Worm (Caenorhabditis elegans) whole organism, midembryonic: Measurements from ENCODE around the gene F41E7.2.

Source experiments
- T22C8.4 ChIP-seq: fragments of 200-800 bp; sonication (Bioruptor generic); IDR thresholded peaks from 2 replicates; pipeline ENCODE4 v1.3.6; 2022; ENCODE audit warnings: missing genetic modification characterization, missing compliant biosample characterization
- cog-1 ChIP-seq: sonication (generic microtip); optimal IDR thresholded peaks from 2 replicates; lab custom pipeline; 2016; ENCODE audit warnings: missing genetic modification characterization, missing compliant biosample characterization
- flt-1 ChIP-seq: fragments of 200-800 bp; sonication (Bioruptor generic); IDR thresholded peaks from 2 replicates; pipeline ENCODE4 v1.3.6; 2022; ENCODE audit warnings: missing genetic modification characterization, missing compliant biosample characterization
- med-1 ChIP-seq: sonication (generic microtip); optimal IDR thresholded peaks from 2 replicates; lab custom pipeline; 2017; ENCODE audit warnings: missing genetic modification characterization, mild to moderate bottlenecking, missing compliant biosample characterization, antibody characterized with exemption, missing genetic modification reagents; ENCODE audit not compliant: insufficient read depth
- tab-1 ChIP-seq: fragments of 200-800 bp; sonication (Bioruptor generic); IDR thresholded peaks from 2 replicates; pipeline ENCODE4 v1.3.6; 2022; ENCODE audit warnings: missing genetic modification characterization, missing compliant biosample characterization
- ztf-23 ChIP-seq: fragments of 200-800 bp; sonication (Bioruptor generic); IDR thresholded peaks from 2 replicates; pipeline ENCODE4 v1.3.6; 2022; ENCODE audit warnings: missing genetic modification reagents, missing genetic modification characterization, missing compliant biosample characterization
- ztf-29 ChIP-seq: fragments of 200-800 bp; sonication (Bioruptor generic); IDR thresholded peaks from 2 replicates; pipeline ENCODE4 v1.3.6; 2022; ENCODE audit warnings: missing genetic modification reagents, missing genetic modification characterization, missing compliant biosample characterization

DNA sequence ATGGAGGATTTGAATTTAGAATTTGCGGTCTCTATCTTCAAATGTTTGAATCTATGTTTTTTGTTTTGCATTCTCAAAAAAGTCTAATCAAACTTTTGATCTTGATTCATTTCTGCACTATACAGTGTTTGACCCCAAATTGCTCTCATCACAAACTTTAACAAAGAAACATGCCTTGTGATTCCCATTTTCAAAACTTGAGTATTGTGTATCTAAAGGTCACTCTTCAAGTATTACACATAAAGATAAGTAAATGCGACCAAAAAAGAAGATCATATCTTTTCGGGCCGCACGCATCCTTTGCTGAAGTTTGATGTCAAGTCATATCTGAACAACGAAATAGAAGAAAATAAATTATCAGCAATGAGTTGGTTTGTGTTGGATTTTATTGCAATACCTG, 28.4 kb downstream of the F41E7.2 start:
- TF ChIP-seq cog-1 (tag; lab: Kevin White, UChicago) (no peak), T22C8.4 (no peak), med-1 (GFP tag; lab: Kevin White, UChicago) (no peak), flt-1 (no peak), ztf-29 (GFP tag; lab: Robert Waterston, UW) (no peak), tab-1 (GFP tag; lab: Robert Waterston, UW) (no peak), ztf-23 (no peak)
